Worm (Caenorhabditis elegans) whole organism, L3 larva: Measurements from ENCODE around the gene B0457.6.

Source experiments
- hmg-11 ChIP-seq: sonication (generic microtip); optimal IDR thresholded peaks from 2 replicates; lab custom pipeline; 2016; ENCODE audit warnings: missing genetic modification characterization, missing compliant biosample characterization
- jun-1 ChIP-seq: fragments of 150-350 bp; optimal IDR thresholded peaks from 2 replicates; lab custom pipeline; 2014; ENCODE audit warnings: missing biosample characterization, missing genetic modification reagents, missing genetic modification characterization
- nhr-11 ChIP-seq: fragments of 150-350 bp; optimal IDR thresholded peaks from 2 replicates; lab custom pipeline; 2014; ENCODE audit warnings: missing biosample characterization, missing genetic modification characterization
- nhr-77 ChIP-seq: fragments of 150-350 bp; optimal IDR thresholded peaks from 2 replicates; lab custom pipeline; 2014; ENCODE audit warnings: missing biosample characterization, missing genetic modification characterization
- pha-4 ChIP-seq: fragments of 150-350 bp; optimal IDR thresholded peaks from 2 replicates; lab custom pipeline; 2014; ENCODE audit warnings: missing biosample characterization, missing genetic modification reagents, missing genetic modification characterization
- snpc-4 ChIP-seq: fragments of 150-350 bp; optimal IDR thresholded peaks from 2 replicates; lab custom pipeline; 2014; ENCODE audit warnings: missing biosample characterization, missing genetic modification characterization
- unc-62 ChIP-seq: fragments of 150-350 bp; sonication (generic microtip); optimal IDR thresholded peaks from 4 replicates; lab custom pipeline; 2014; ENCODE audit warnings: missing biosample characterization, missing genetic modification reagents, missing genetic modification characterization
- ztf-4 ChIP-seq: fragments of 150-350 bp; optimal IDR thresholded peaks from 2 replicates; lab custom pipeline; 2014; ENCODE audit warnings: missing biosample characterization, missing genetic modification characterization

DNA sequence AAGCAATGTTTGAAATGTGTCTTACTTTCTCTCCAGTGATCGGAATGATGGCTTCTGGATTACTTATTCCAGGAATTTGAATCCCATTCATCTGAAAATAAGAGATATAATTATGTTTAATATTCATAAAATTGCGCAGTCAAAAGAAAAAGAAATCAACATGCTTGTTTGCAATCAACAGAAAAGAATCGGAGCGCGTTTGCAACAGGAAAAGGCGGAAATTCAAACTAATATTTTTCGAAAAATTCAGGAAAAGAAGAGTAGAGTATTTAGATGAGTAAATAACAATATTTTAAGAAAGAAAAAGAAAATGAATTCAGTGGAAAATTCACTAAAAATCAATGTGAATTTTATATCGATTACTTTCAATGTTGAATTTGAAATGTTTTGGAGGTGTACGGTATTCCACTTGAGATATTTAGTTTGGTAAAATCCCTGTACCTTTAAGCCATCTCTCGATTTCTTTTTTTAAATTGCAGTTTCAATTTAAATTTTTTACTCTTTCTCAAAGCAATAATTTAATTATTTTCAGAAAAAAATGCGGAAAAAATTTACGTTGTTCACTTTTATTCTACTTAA, 18.2 kb downstream of the B0457.6 start, which contains the start of the genes set-17 and T21B10.4:
- TF ChIP-seq ztf-4 (no peak), hmg-11 (tag; lab: Kevin White, UChicago) (no peak), pha-4 (tag; lab: Kevin White, UChicago) (peak; percentile 86), snpc-4 (tag; lab: Kevin White, UChicago) (no peak), nhr-11 (no peak), unc-62 (GFP tag; lab: Kevin White, UChicago) (no peak), nhr-77 (tag; lab: Kevin White, UChicago) (no peak), jun-1 (tag; lab: Kevin White, UChicago) (no peak)
